Worm (Caenorhabditis elegans) whole organism, L3 larva: ENCODE results near the gene siah-1.

ENCODE experiments used
- R02D3.7 ChIP-seq: fragments of 150-350 bp; optimal IDR thresholded peaks from 2 replicates; lab custom pipeline; 2014; ENCODE audit warnings: missing biosample characterization, missing genetic modification characterization
- ZK546.5 ChIP-seq: sonication (generic microtip); optimal IDR thresholded peaks from 2 replicates; lab custom pipeline; 2017; ENCODE audit warnings: missing biosample characterization, missing genetic modification characterization
- aly-2 ChIP-seq: fragments of 150-350 bp; optimal IDR thresholded peaks from 2 replicates; lab custom pipeline; 2014; ENCODE audit warnings: missing biosample characterization, missing genetic modification characterization
- ama-1 ChIP-seq: fragments of 150-350 bp; optimal IDR thresholded peaks from 2 replicates; lab custom pipeline; 2018
- ceh-28 ChIP-seq: fragments of 150-350 bp; optimal IDR thresholded peaks from 2 replicates; lab custom pipeline; 2014; ENCODE audit warnings: missing biosample characterization, missing genetic modification reagents, missing genetic modification characterization
- ceh-82 ChIP-seq: fragments of 150-350 bp; optimal IDR thresholded peaks from 2 replicates; lab custom pipeline; 2014; ENCODE audit warnings: missing biosample characterization, missing genetic modification characterization
- ceh-9 ChIP-seq: sonication (generic microtip); optimal IDR thresholded peaks from 2 replicates; lab custom pipeline; 2018; ENCODE audit warnings: missing biosample characterization, missing genetic modification characterization
- egl-27 ChIP-seq: sonication (generic microtip); optimal IDR thresholded peaks from 4 replicates; lab custom pipeline; 2017; ENCODE audit warnings: missing biosample characterization, missing genetic modification reagents, missing genetic modification characterization
- egl-5 ChIP-seq: fragments of 150-350 bp; optimal IDR thresholded peaks from 2 replicates; lab custom pipeline; 2017; ENCODE audit warnings: missing biosample characterization, missing genetic modification reagents, missing genetic modification characterization, inconsistent platforms
- elt-2 ChIP-seq: sonication (generic microtip); optimal IDR thresholded peaks from 2 replicates; lab custom pipeline; 2016; ENCODE audit warnings: missing genetic modification reagents, mild to moderate bottlenecking, missing genetic modification characterization, missing compliant biosample characterization
- elt-3 ChIP-seq, 3 experiments: fragments of 150-350 bp in 1 of 3; sonication (generic microtip) in 2 of 3; optimal IDR thresholded peaks; 2 replicates in 2 of 3; 4 replicates in 1 of 3; lab custom pipeline; 2014 to 2017; ENCODE audit warnings: missing biosample characterization in 3 of 3, missing genetic modification characterization in 3 of 3
- eor-1 ChIP-seq, 2 experiments: fragments of 150-350 bp; optimal IDR thresholded peaks; 2 replicates each; lab custom pipeline; 2014 to 2018; ENCODE audit warnings: missing biosample characterization in 2 of 2, missing genetic modification characterization in 2 of 2
- fkh-2 ChIP-seq: fragments of 150-350 bp; optimal IDR thresholded peaks from 2 replicates; lab custom pipeline; 2014; ENCODE audit warnings: missing biosample characterization, missing genetic modification reagents, missing genetic modification characterization
- hmg-11 ChIP-seq: sonication (generic microtip); optimal IDR thresholded peaks from 2 replicates; lab custom pipeline; 2016; ENCODE audit warnings: missing genetic modification characterization, missing compliant biosample characterization
- jun-1 ChIP-seq: fragments of 150-350 bp; optimal IDR thresholded peaks from 2 replicates; lab custom pipeline; 2014; ENCODE audit warnings: missing biosample characterization, missing genetic modification reagents, missing genetic modification characterization
- lin-15B ChIP-seq: fragments of 150-350 bp; optimal IDR thresholded peaks from 2 replicates; lab custom pipeline; 2014; ENCODE audit warnings: missing biosample characterization, missing genetic modification characterization
- lin-39 ChIP-seq: fragments of 150-350 bp; optimal IDR thresholded peaks from 2 replicates; lab custom pipeline; 2018; ENCODE audit warnings: missing biosample characterization, missing genetic modification reagents, missing genetic modification characterization
- lsy-12 ChIP-seq: sonication (generic microtip); optimal IDR thresholded peaks from 2 replicates; lab custom pipeline; 2016; ENCODE audit warnings: mild to moderate bottlenecking, missing genetic modification characterization, missing compliant biosample characterization
- mdl-1 ChIP-seq: fragments of 150-350 bp; optimal IDR thresholded peaks from 2 replicates; lab custom pipeline; 2014; ENCODE audit warnings: missing biosample characterization, missing genetic modification characterization
- mml-1 ChIP-seq: fragments of 150-350 bp; sonication (generic microtip); optimal IDR thresholded peaks from 3 replicates; lab custom pipeline; 2014; ENCODE audit warnings: missing biosample characterization, missing genetic modification characterization
- nfya-1 ChIP-seq: sonication (generic microtip); optimal IDR thresholded peaks from 2 replicates; lab custom pipeline; 2017; ENCODE audit warnings: missing genetic modification characterization, mild to moderate bottlenecking, missing compliant biosample characterization, antibody characterized with exemption, moderate library complexity; ENCODE audit not compliant: insufficient read depth
- nhr-12 ChIP-seq: fragments of 150-350 bp; optimal IDR thresholded peaks from 2 replicates; lab custom pipeline; 2014; ENCODE audit warnings: missing biosample characterization, missing genetic modification characterization
- nhr-23 ChIP-seq: fragments of 150-350 bp; optimal IDR thresholded peaks from 2 replicates; lab custom pipeline; 2014; ENCODE audit warnings: missing biosample characterization, missing genetic modification reagents, missing genetic modification characterization
- nhr-237 ChIP-seq: fragments of 150-350 bp; optimal IDR thresholded peaks from 2 replicates; lab custom pipeline; 2014; ENCODE audit warnings: missing biosample characterization, missing genetic modification characterization
- nhr-25 ChIP-seq: sonication (generic microtip); optimal IDR thresholded peaks from 2 replicates; lab custom pipeline; 2017; ENCODE audit warnings: missing biosample characterization, missing genetic modification characterization
- nhr-28 ChIP-seq: fragments of 150-350 bp; optimal IDR thresholded peaks from 2 replicates; lab custom pipeline; 2014; ENCODE audit warnings: missing biosample characterization, missing genetic modification characterization
- nhr-43 ChIP-seq: sonication (generic microtip); optimal IDR thresholded peaks from 2 replicates; lab custom pipeline; 2016; ENCODE audit warnings: mild to moderate bottlenecking, missing genetic modification characterization, missing compliant biosample characterization; ENCODE audit not compliant: poor library complexity, severe bottlenecking
- nhr-77 ChIP-seq: fragments of 150-350 bp; optimal IDR thresholded peaks from 2 replicates; lab custom pipeline; 2014; ENCODE audit warnings: missing biosample characterization, missing genetic modification characterization
- pha-4 ChIP-seq: fragments of 150-350 bp; optimal IDR thresholded peaks from 2 replicates; lab custom pipeline; 2014; ENCODE audit warnings: missing biosample characterization, missing genetic modification reagents, missing genetic modification characterization
- pqm-1 ChIP-seq: fragments of 150-350 bp; optimal IDR thresholded peaks from 2 replicates; lab custom pipeline; 2017; ENCODE audit warnings: missing biosample characterization, missing genetic modification characterization, inconsistent platforms
- sea-2 ChIP-seq: fragments of 150-350 bp; sonication (generic microtip); optimal IDR thresholded peaks from 4 replicates; lab custom pipeline; 2014; ENCODE audit warnings: missing biosample characterization, missing genetic modification reagents, missing genetic modification characterization
- skn-1 ChIP-seq: fragments of 150-350 bp; optimal IDR thresholded peaks from 2 replicates; lab custom pipeline; 2014; ENCODE audit warnings: missing biosample characterization, missing genetic modification characterization
- tbx-2 ChIP-seq: sonication (generic microtip); optimal IDR thresholded peaks from 2 replicates; lab custom pipeline; 2016; ENCODE audit warnings: mild to moderate bottlenecking, missing genetic modification characterization, missing compliant biosample characterization
- unc-39 ChIP-seq: sonication (generic microtip); optimal IDR thresholded peaks from 4 replicates; lab custom pipeline; 2017; ENCODE audit warnings: missing biosample characterization, missing genetic modification characterization
- unc-62 ChIP-seq: fragments of 150-350 bp; sonication (generic microtip); optimal IDR thresholded peaks from 4 replicates; lab custom pipeline; 2014; ENCODE audit warnings: missing biosample characterization, missing genetic modification reagents, missing genetic modification characterization
- zag-1 ChIP-seq: fragments of 150-350 bp; optimal IDR thresholded peaks from 2 replicates; lab custom pipeline; 2014; ENCODE audit warnings: missing biosample characterization, missing genetic modification characterization
- ztf-4 ChIP-seq: fragments of 150-350 bp; optimal IDR thresholded peaks from 2 replicates; lab custom pipeline; 2014; ENCODE audit warnings: missing biosample characterization, missing genetic modification characterization

siah-1 gene

ce11 chrIV:3755355-3755754 lies 11.5 kb downstream of the siah-1 start, which contains the start of gene Y37E11AR.7:
Gene Y37E11AR.7 (minus strand): TSS chrIV:3755455.
- TF ChIP-seq nhr-12 = no peak
- no peak for TF ChIP-seq nfya-1 (tag; lab: Kevin White, UChicago)
- no peak for TF ChIP-seq ceh-9 (tag; lab: Kevin White, UChicago)
- TF ChIP-seq ceh-82 (tag; lab: Kevin White, UChicago) = no peak
- no peak for TF ChIP-seq ztf-4 (tag; lab: Kevin White, UChicago)
- TF ChIP-seq nhr-23 (tag; lab: Kevin White, UChicago) = no peak
- TF ChIP-seq sea-2 (GFP tag; lab: Kevin White, UChicago) = no peak
- TF ChIP-seq lin-39 = no peak
- no peak for TF ChIP-seq elt-2
- TF ChIP-seq, all 47 proteins: peak for 0

ce11 chrIV:3755921-3756320 lies 12.1 kb downstream of the siah-1 start, which contains the start of gene best-20:
Gene best-20 (plus strand): TSS chrIV:3756221.
- TF ChIP-seq nfya-1 (tag; lab: Kevin White, UChicago) (no peak), mml-1 (tag; lab: Kevin White, UChicago) (no peak), lin-15B (tag; lab: Kevin White, UChicago) (no peak)

- TF ChIP-seq sea-2 (GFP tag; lab: Kevin White, UChicago) (no peak), unc-62 (GFP tag; lab: Kevin White, UChicago) (no peak), pha-4 (tag; lab: Kevin White, UChicago) (no peak), tbx-2 (tag; lab: Kevin White, UChicago) (no peak), nhr-77 (tag; lab: Kevin White, UChicago) (no peak), ZK546.5 (no peak), nhr-28 (tag; lab: Kevin White, UChicago) (no peak), ceh-28 (tag; lab: Kevin White, UChicago) (no peak), nhr-23 (tag; lab: Kevin White, UChicago) (no peak), nhr-25 (no peak), elt-3 (tag; optimal IDR thresholded peaks at IDR 0.05; lab: Kevin White, UChicago) (no peak), lsy-12 (no peak), R02D3.7 (tag; lab: Kevin White, UChicago) (no peak), egl-27 (no peak), skn-1 (tag; lab: Kevin White, UChicago) (no peak), jun-1 (tag; lab: Kevin White, UChicago) (no peak), aly-2 (tag; lab: Kevin White, UChicago) (no peak), hmg-11 (tag; lab: Kevin White, UChicago) (no peak), zag-1 (tag; lab: Kevin White, UChicago) (no peak)
Measured at ce11 chrIV:3759823-3760222, 16.0 kb downstream of the siah-1 start.

- TF ChIP-seq ama-1 (lab: Kevin White, UChicago) (no peak), egl-27 (no peak), fkh-2 (tag; lab: Kevin White, UChicago) (no peak), lin-15B (tag; lab: Kevin White, UChicago) (no peak), mdl-1 (tag; lab: Kevin White, UChicago) (no peak), aly-2 (tag; lab: Kevin White, UChicago) (no peak), nhr-23 (tag; lab: Kevin White, UChicago) (no peak), pqm-1 (no peak)
Measured at ce11 chrIV:3764012-3764549, 20.2 kb downstream of the siah-1 start.

- TF ChIP-seq elt-3 (tag; optimal IDR thresholded peaks at IDR 0.05; lab: Kevin White, UChicago) = no peak
- no peak for TF ChIP-seq egl-5 (tag; lab: Kevin White, UChicago)
- no peak for TF ChIP-seq unc-39 (tag; lab: Kevin White, UChicago)
- no peak for TF ChIP-seq eor-1 (tag; optimal IDR thresholded peaks at IDR 0.05; lab: Kevin White, UChicago)
- TF ChIP-seq tbx-2 (tag; lab: Kevin White, UChicago) = no peak
- TF ChIP-seq nhr-237 (tag; lab: Kevin White, UChicago) = no peak
- TF ChIP-seq lin-15B (tag; lab: Kevin White, UChicago) = no peak
- no peak for TF ChIP-seq fkh-2 (tag; lab: Kevin White, UChicago)
- TF ChIP-seq hmg-11 (tag; lab: Kevin White, UChicago) = no peak
- no peak for TF ChIP-seq nhr-43 (tag; lab: Kevin White, UChicago)
- no peak for TF ChIP-seq ZK546.5
- TF ChIP-seq nhr-23 (tag; lab: Kevin White, UChicago) = no peak
- TF ChIP-seq nhr-25 = no peak
- TF ChIP-seq, all 47 proteins: peak for 0
Measured at ce11 chrIV:3765457-3765856, 21.6 kb downstream of the siah-1 start.
